Worm (Caenorhabditis elegans) whole organism, young adult: ENCODE measurements around the gene abhd-5.1.

ENCODE experiments used
- F49E8.2 ChIP-seq: sonication (generic microtip); optimal IDR thresholded peaks from 3 replicates; lab custom pipeline; 2017; ENCODE audit warnings: missing genetic modification characterization, mild to moderate bottlenecking, missing compliant biosample characterization, antibody characterized with exemption, moderate library complexity; ENCODE audit not compliant: insufficient read depth
- K11D2.4 ChIP-seq: fragments of 200-800 bp; sonication (Bioruptor generic); IDR thresholded peaks from 2 replicates; pipeline ENCODE4 v1.3.6; 2022; ENCODE audit warnings: missing genetic modification reagents, missing genetic modification characterization, missing compliant biosample characterization
- attf-6 ChIP-seq: fragments of 200-800 bp; sonication (Bioruptor generic); IDR thresholded peaks from 2 replicates; pipeline ENCODE4 v1.3.6; 2022; ENCODE audit warnings: missing genetic modification reagents, missing genetic modification characterization, missing compliant biosample characterization
- die-1 ChIP-seq: sonication (generic microtip); optimal IDR thresholded peaks from 2 replicates; lab custom pipeline; 2016; ENCODE audit warnings: missing genotype, mild to moderate bottlenecking, missing genetic modification characterization, missing compliant biosample characterization
- him-1 ChIP-seq: sonication (generic microtip); optimal IDR thresholded peaks from 2 replicates; lab custom pipeline; 2016; ENCODE audit warnings: missing genotype, missing genetic modification reagents, missing genetic modification characterization, missing compliant biosample characterization
- hlh-26 ChIP-seq: fragments of 200-800 bp; sonication (Bioruptor generic); conservative IDR thresholded peaks from 2 replicates; pipeline ENCODE4 v1.3.6; 2022; ENCODE audit warnings: missing genetic modification reagents, missing genetic modification characterization, missing compliant biosample characterization
- madf-6 ChIP-seq: fragments of 200-800 bp; sonication (Bioruptor generic); IDR thresholded peaks from 2 replicates; pipeline ENCODE4 v1.3.6; 2022; ENCODE audit warnings: missing genetic modification reagents, missing genetic modification characterization, missing compliant biosample characterization
- nhr-90 ChIP-seq: sonication (generic microtip); optimal IDR thresholded peaks from 2 replicates; lab custom pipeline; 2016; ENCODE audit warnings: missing genotype, mild to moderate bottlenecking, missing genetic modification characterization, missing compliant biosample characterization
- pha-4 ChIP-seq: fragments of 150-350 bp; sonication (generic microtip); optimal IDR thresholded peaks from 2 replicates; lab custom pipeline; 2014; ENCODE audit warnings: missing biosample characterization, missing genetic modification reagents, missing genetic modification characterization
- sdz-38 ChIP-seq: sonication (generic microtip); optimal IDR thresholded peaks from 2 replicates; lab custom pipeline; 2016; ENCODE audit warnings: missing genotype, missing genetic modification characterization, missing compliant biosample characterization
- snpc-1.3 ChIP-seq: sonication (generic microtip); optimal IDR thresholded peaks from 2 replicates; lab custom pipeline; 2017; ENCODE audit warnings: missing genetic modification characterization, mild to moderate bottlenecking, missing compliant biosample characterization, antibody characterized with exemption, moderate library complexity, missing genotype, missing genetic modification reagents; ENCODE audit not compliant: insufficient read depth
- snpc-4 ChIP-seq, 5 experiments: fragments of 150-350 bp in 1 of 5; sonication (generic microtip) in 4 of 5; optimal IDR thresholded peaks; 2 replicates each; lab custom pipeline; 2014 to 2018; ENCODE audit warnings: missing genetic modification characterization in 5 of 5, missing biosample characterization in 3 of 5, antibody characterized with exemption in 2 of 5, mild to moderate bottlenecking in 2 of 5, missing compliant biosample characterization in 2 of 5, missing genotype in 2 of 5, moderate library complexity in 2 of 5, missing genetic modification reagents in 1 of 5

DNA sequence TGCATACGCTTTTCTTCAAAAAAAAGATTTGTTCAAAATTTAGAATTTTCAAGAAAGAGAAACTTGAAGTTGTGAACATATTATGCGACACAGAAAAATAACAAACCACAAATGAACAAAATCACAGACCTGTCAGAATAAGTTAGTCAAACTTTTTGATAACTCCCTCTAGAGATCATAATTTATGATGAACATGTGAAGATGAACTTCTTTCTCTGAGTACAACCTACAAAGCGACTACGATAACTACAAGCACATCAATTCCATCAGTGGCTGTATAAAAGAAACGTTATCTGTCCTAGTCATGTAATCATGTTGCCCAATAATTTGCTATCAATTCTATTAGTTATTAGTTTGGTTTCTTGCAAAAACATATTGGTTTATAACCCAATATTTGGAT lies 48.3 kb downstream of the abhd-5.1 start, which contains the start of gene ugt-9:
- no peak for TF ChIP-seq pha-4
- no peak for TF ChIP-seq madf-6 (GFP tag; lab: Robert Waterston, UW)
- TF ChIP-seq attf-6 (GFP tag; lab: Robert Waterston, UW) = no peak
- no peak for TF ChIP-seq sdz-38
- no peak for TF ChIP-seq die-1 (tag; lab: Kevin White, UChicago)
- TF ChIP-seq snpc-1.3 (tag; lab: Kevin White, UChicago) = no peak
- TF ChIP-seq F49E8.2 (tag; lab: Kevin White, UChicago) = no peak
- TF ChIP-seq K11D2.4 = no peak
- TF ChIP-seq hlh-26 = no peak
- TF ChIP-seq snpc-4 (GFP tag; optimal IDR thresholded peaks at IDR 0.05; lab: Kevin White, UChicago) = no peak
- no peak for TF ChIP-seq snpc-4 (tag; optimal IDR thresholded peaks at IDR 0.05; lab: Kevin White, UChicago)
- no peak for TF ChIP-seq him-1
- TF ChIP-seq nhr-90 = no peak
